Fruit fly (Drosophila melanogaster): ENCODE data around the gene CG33189.

dm6 chr3R:8815074-8815473, 34.5 kb upstream of the CG33189 start:
- TF ChIP-seq CG34367 (tag; optimal IDR thresholded peaks at IDR 0.05): no peak
- TF ChIP-seq CG4496 (GFP tag; IDR thresholded peaks at IDR 0.05): no peak
- TF ChIP-seq Snoo (tag; optimal IDR thresholded peaks at IDR 0.05): no peak
- TF ChIP-seq Ets98B (GFP tag; IDR thresholded peaks at IDR 0.05): no peak
- TF ChIP-seq CG17806 (tag; optimal IDR thresholded peaks at IDR 0.05): no peak
- no peak for TF ChIP-seq CG9948 (tag; optimal IDR thresholded peaks at IDR 0.05)
- no peak for TF ChIP-seq CG12605 (GFP tag; IDR thresholded peaks at IDR 0.05)
- TF ChIP-seq Pif1B (GFP tag; optimal IDR thresholded peaks at IDR 0.05): no peak
- TF ChIP-seq fd96Ca (GFP tag; IDR thresholded peaks at IDR 0.05): no peak
- TF ChIP-seq D1 (tag; optimal IDR thresholded peaks at IDR 0.05): no peak

Measured in whole organism, pupa.